Worm (Caenorhabditis elegans) whole organism, late embryonic: ENCODE measurements around the gene nlp-57.
A peak's percentile ranks its signal among the peaks of the same experiment; 100 is the strongest.

Source experiments
- C08G9.2 ChIP-seq: sonication (generic microtip); optimal IDR thresholded peaks from 2 replicates; lab custom pipeline; 2016; ENCODE audit warnings: mild to moderate bottlenecking, missing genetic modification characterization, moderate library complexity, missing compliant biosample characterization
- C38D4.7 ChIP-seq: fragments of 200-800 bp; sonication (Bioruptor generic); optimal IDR thresholded peaks from 2 replicates; lab custom pipeline; 2018; ENCODE audit warnings: mild to moderate bottlenecking, missing genetic modification characterization, moderate library complexity, missing compliant biosample characterization
- F13H6.1 ChIP-seq: sonication (generic microtip); optimal IDR thresholded peaks from 2 replicates; lab custom pipeline; 2016; ENCODE audit warnings: missing genetic modification characterization, missing compliant biosample characterization
- T23F11.4 ChIP-seq: fragments of 200-800 bp; sonication (Bioruptor generic); optimal IDR thresholded peaks from 2 replicates; lab custom pipeline; 2018; ENCODE audit warnings: mild to moderate bottlenecking, missing genetic modification characterization, missing compliant biosample characterization
- Y22D7AL.16 ChIP-seq: sonication (generic microtip); optimal IDR thresholded peaks from 2 replicates; lab custom pipeline; 2016; ENCODE audit warnings: missing genetic modification characterization, missing compliant biosample characterization
- ahr-1 ChIP-seq: sonication (generic microtip); optimal IDR thresholded peaks from 2 replicates; lab custom pipeline; 2016; ENCODE audit warnings: missing genetic modification characterization, missing compliant biosample characterization
- ceh-14 ChIP-seq: sonication (generic microtip); optimal IDR thresholded peaks from 2 replicates; lab custom pipeline; 2016; ENCODE audit warnings: missing genotype, missing genetic modification characterization, missing compliant biosample characterization
- ceh-18 ChIP-seq: sonication (generic microtip); optimal IDR thresholded peaks from 2 replicates; lab custom pipeline; 2016; ENCODE audit warnings: missing genetic modification characterization, missing compliant biosample characterization
- ceh-19 ChIP-seq: fragments of 200-800 bp; sonication (Bioruptor generic); optimal IDR thresholded peaks from 2 replicates; lab custom pipeline; 2018; ENCODE audit warnings: mild to moderate bottlenecking, missing genetic modification characterization, missing compliant biosample characterization
- ceh-2 ChIP-seq: sonication (generic microtip); optimal IDR thresholded peaks from 2 replicates; lab custom pipeline; 2016; ENCODE audit warnings: missing genotype, missing genetic modification characterization, missing compliant biosample characterization
- ceh-24 ChIP-seq: sonication (generic microtip); optimal IDR thresholded peaks from 2 replicates; lab custom pipeline; 2016; ENCODE audit warnings: mild to moderate bottlenecking, missing genetic modification characterization, missing compliant biosample characterization
- ceh-31 ChIP-seq: sonication (generic microtip); optimal IDR thresholded peaks from 2 replicates; lab custom pipeline; 2016; ENCODE audit warnings: missing genetic modification characterization, missing compliant biosample characterization
- ceh-45 ChIP-seq: fragments of 200-800 bp; sonication (Bioruptor generic); IDR thresholded peaks from 2 replicates; pipeline ENCODE4 v1.3.6; 2022; ENCODE audit warnings: missing genetic modification reagents, missing genetic modification characterization, missing compliant biosample characterization
- ceh-6 ChIP-seq: fragments of 200-800 bp; sonication (Bioruptor generic); optimal IDR thresholded peaks from 2 replicates; lab custom pipeline; 2018; ENCODE audit warnings: mild to moderate bottlenecking, missing genetic modification characterization, missing compliant biosample characterization
- ceh-9 ChIP-seq: sonication (generic microtip); optimal IDR thresholded peaks from 2 replicates; lab custom pipeline; 2016; ENCODE audit warnings: mild to moderate bottlenecking, missing genetic modification characterization, inconsistent platforms, missing compliant biosample characterization
- elt-2 ChIP-seq: sonication (generic microtip); optimal IDR thresholded peaks from 2 replicates; lab custom pipeline; 2016; ENCODE audit warnings: missing genetic modification reagents, missing genetic modification characterization, missing compliant biosample characterization
- elt-4 ChIP-seq: sonication (generic microtip); optimal IDR thresholded peaks from 2 replicates; lab custom pipeline; 2016; ENCODE audit warnings: missing genetic modification characterization, missing compliant biosample characterization
- fkh-10 ChIP-seq: fragments of 150-350 bp; optimal IDR thresholded peaks from 2 replicates; lab custom pipeline; 2014; ENCODE audit warnings: missing biosample characterization, missing genetic modification reagents, missing genetic modification characterization
- hlh-6 ChIP-seq: sonication (generic microtip); optimal IDR thresholded peaks from 2 replicates; lab custom pipeline; 2016; ENCODE audit warnings: missing genotype, missing genetic modification characterization, missing compliant biosample characterization
- hlh-8 ChIP-seq: sonication (generic microtip); optimal IDR thresholded peaks from 2 replicates; lab custom pipeline; 2016; ENCODE audit warnings: missing genotype, missing genetic modification characterization, missing compliant biosample characterization
- lim-6 ChIP-seq: sonication (generic microtip); optimal IDR thresholded peaks from 2 replicates; lab custom pipeline; 2016; ENCODE audit warnings: missing genetic modification characterization, missing compliant biosample characterization
- lin-11 ChIP-seq: fragments of 200-800 bp; sonication (Bioruptor generic); optimal IDR thresholded peaks from 2 replicates; lab custom pipeline; 2018; ENCODE audit warnings: mild to moderate bottlenecking, missing genetic modification characterization, missing compliant biosample characterization
- mec-3 ChIP-seq: sonication (generic microtip); optimal IDR thresholded peaks from 2 replicates; lab custom pipeline; 2016; ENCODE audit warnings: borderline replicate concordance, missing genetic modification characterization, missing compliant biosample characterization
- nhr-11 ChIP-seq: fragments of 150-350 bp; optimal IDR thresholded peaks from 2 replicates; lab custom pipeline; 2014; ENCODE audit warnings: missing biosample characterization, missing genetic modification characterization
- pha-2 ChIP-seq: sonication (generic microtip); optimal IDR thresholded peaks from 2 replicates; lab custom pipeline; 2017; ENCODE audit warnings: mild to moderate bottlenecking, missing genetic modification characterization, missing compliant biosample characterization
- pha-4 ChIP-seq: fragments of 150-350 bp; optimal IDR thresholded peaks from 2 replicates; lab custom pipeline; 2018; ENCODE audit warnings: missing biosample characterization, missing genetic modification reagents, missing genetic modification characterization
- pros-1 ChIP-seq: fragments of 150-350 bp; optimal IDR thresholded peaks from 2 replicates; lab custom pipeline; 2014; ENCODE audit warnings: missing biosample characterization, missing genetic modification reagents, missing genetic modification characterization
- rnt-1 ChIP-seq: sonication (generic microtip); optimal IDR thresholded peaks from 2 replicates; lab custom pipeline; 2016; ENCODE audit warnings: missing genetic modification characterization, missing compliant biosample characterization
- sox-4 ChIP-seq: sonication (generic microtip); optimal IDR thresholded peaks from 2 replicates; lab custom pipeline; 2017; ENCODE audit warnings: mild to moderate bottlenecking, missing genetic modification characterization, inconsistent platforms, missing compliant biosample characterization
- syd-9 ChIP-seq: sonication (generic microtip); optimal IDR thresholded peaks from 2 replicates; lab custom pipeline; 2016; ENCODE audit warnings: mild to moderate bottlenecking, missing genetic modification characterization, moderate library complexity, missing compliant biosample characterization
- tbx-2 ChIP-seq: sonication (generic microtip); optimal IDR thresholded peaks from 2 replicates; lab custom pipeline; 2016; ENCODE audit warnings: missing genetic modification characterization, missing compliant biosample characterization
- tbx-7 ChIP-seq: sonication (generic microtip); optimal IDR thresholded peaks from 2 replicates; lab custom pipeline; 2016; ENCODE audit warnings: missing genotype, missing genetic modification characterization, missing compliant biosample characterization
- ttx-3 ChIP-seq: sonication (generic microtip); optimal IDR thresholded peaks from 2 replicates; lab custom pipeline; 2016; ENCODE audit warnings: missing genetic modification reagents, missing genetic modification characterization, missing compliant biosample characterization
- unc-42 ChIP-seq: sonication (generic microtip); optimal IDR thresholded peaks from 2 replicates; lab custom pipeline; 2016; ENCODE audit warnings: missing genotype, missing genetic modification characterization, missing compliant biosample characterization
- unc-55 ChIP-seq: sonication (generic microtip); optimal IDR thresholded peaks from 2 replicates; lab custom pipeline; 2017; ENCODE audit warnings: missing biosample characterization, missing genetic modification reagents, missing genetic modification characterization
- zip-5 ChIP-seq: sonication (generic microtip); optimal IDR thresholded peaks from 2 replicates; lab custom pipeline; 2016; ENCODE audit warnings: missing genetic modification characterization, missing compliant biosample characterization
- ztf-16 ChIP-seq: sonication (generic microtip); optimal IDR thresholded peaks from 2 replicates; lab custom pipeline; 2017; ENCODE audit warnings: missing genetic modification characterization, missing compliant biosample characterization

Gene nlp-57

ce11 chrX:11299642-11300307 is 17.1 kb upstream of the nlp-57 start, which contains the start of the genes snrp-40.1 and F08G12.3 (continued):
- TF ChIP-seq unc-55 (GFP tag; lab: Kevin White, UChicago) (peak; percentile 80), ceh-9 (tag; lab: Kevin White, UChicago) (no peak), tbx-7 (no peak), tbx-2 (tag; lab: Kevin White, UChicago) (peak; percentile 86), zip-5 (tag; lab: Kevin White, UChicago) (no peak), C08G9.2 (tag; lab: Kevin White, UChicago) (peak; percentile 33), ceh-24 (tag; lab: Kevin White, UChicago) (no peak), elt-4 (tag; lab: Kevin White, UChicago) (no peak), Y22D7AL.16 (no peak), pros-1 (peak; percentile 44), hlh-8 (tag; lab: Kevin White, UChicago) (no peak), pha-2 (tag; lab: Kevin White, UChicago) (no peak), T23F11.4 (GFP tag; lab: Kevin White, UChicago) (no peak), ahr-1 (tag; lab: Kevin White, UChicago) (no peak), ceh-19 (peak; percentile 41), ceh-18 (tag; lab: Kevin White, UChicago) (peak; percentile 84), lim-6 (no peak), F13H6.1 (tag; lab: Kevin White, UChicago) (no peak), ceh-6 (no peak), sox-4 (tag; lab: Kevin White, UChicago) (no peak), fkh-10 (GFP tag; lab: Kevin White, UChicago) (no peak), ztf-16 (no peak), ceh-14 (peak; percentile 63), ttx-3 (tag; lab: Kevin White, UChicago) (no peak), ceh-45 (GFP tag; lab: Robert Waterston, UW) (no peak), elt-2 (peak; percentile 62), syd-9 (tag; lab: Kevin White, UChicago) (peak; percentile 10), pha-4 (no peak), lin-11 (tag; lab: Kevin White, UChicago) (no peak), rnt-1 (peak; percentile 51), mec-3 (tag; lab: Kevin White, UChicago) (no peak)

DNA sequence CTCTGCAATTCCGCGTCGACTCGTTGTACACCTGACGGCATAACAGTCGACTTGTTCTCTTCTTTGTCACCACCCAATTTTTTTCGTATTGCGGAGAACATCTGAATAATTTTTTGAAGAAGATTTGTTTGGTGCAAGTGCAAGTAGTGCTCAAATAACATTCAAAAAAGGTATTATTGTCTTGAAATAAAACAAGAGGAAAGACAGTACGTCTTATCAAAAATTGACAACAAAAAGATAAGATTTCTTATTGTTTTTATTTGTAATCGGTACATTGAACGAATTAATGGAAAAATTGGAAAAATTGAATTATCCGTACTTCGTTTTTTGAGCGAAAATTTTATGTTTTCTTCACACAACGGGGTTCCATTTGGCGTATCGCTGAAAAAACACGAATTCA is 11.1 kb upstream of the nlp-57 start, which contains the start of gene F08G12.1:
F08G12.1 (minus strand) TSS at position 101 of the 400 bp plus-strand sequence.
- no peak for TF ChIP-seq mec-3 (tag; lab: Kevin White, UChicago)
- TF ChIP-seq pha-4: no peak
- TF ChIP-seq elt-4 (tag; lab: Kevin White, UChicago): no peak
- no peak for TF ChIP-seq pros-1
- no peak for TF ChIP-seq hlh-6
- TF ChIP-seq C08G9.2 (tag; lab: Kevin White, UChicago): no peak

ce11 chrX:11307056-11307455 is 9.8 kb upstream of the nlp-57 start, which contains the start of gene vhl-1:
vhl-1 (plus strand) TSS chrX:11307356.
- TF ChIP-seq C38D4.7: no peak
- TF ChIP-seq nhr-11 (tag; lab: Kevin White, UChicago): no peak
- no peak for TF ChIP-seq mec-3 (tag; lab: Kevin White, UChicago)
- no peak for TF ChIP-seq pha-2 (tag; lab: Kevin White, UChicago)
- no peak for TF ChIP-seq ceh-31
- TF ChIP-seq ceh-2: no peak
- no peak for TF ChIP-seq unc-42 (tag; lab: Kevin White, UChicago)
- no peak for TF ChIP-seq ceh-14
- TF ChIP-seq tbx-7: no peak
